Fruit fly (Drosophila melanogaster) whole organism, embryonic: ENCODE measurements around the gene CG3117.

Experiments
- Ada2b ChIP-seq: fragments of 200-800 bp; sonication (Bioruptor generic); IDR thresholded peaks from 2 replicates; pipeline ENCODE4 v1.3.6; 2022; ENCODE audit warnings: missing biosample characterization, missing genetic modification characterization
- CG10321 ChIP-seq: fragments of 200-800 bp; sonication (Bioruptor generic); IDR thresholded peaks from 2 replicates; pipeline ENCODE4 v1.3.6; 2022; ENCODE audit warnings: missing biosample characterization, missing genetic modification characterization
- CG11398 ChIP-seq: fragments of 200-800 bp; sonication (Bioruptor generic); optimal IDR thresholded peaks from 2 replicates; lab custom pipeline; 2016; ENCODE audit warnings: missing biosample characterization, missing genetic modification characterization
- CG11695 ChIP-seq: fragments of 200-800 bp; sonication (Bioruptor generic); IDR thresholded peaks from 3 replicates; pipeline ENCODE4 v1.3.6; 2022; ENCODE audit warnings: missing biosample characterization, missing genetic modification characterization
- CG13296 ChIP-seq: fragments of 200-800 bp; sonication (Bioruptor generic); optimal IDR thresholded peaks from 3 replicates; lab custom pipeline; 2018; ENCODE audit warnings: missing biosample characterization, mild to moderate bottlenecking, missing genetic modification characterization
- CG14050 ChIP-seq: fragments of 200-800 bp; sonication (Bioruptor generic); IDR thresholded peaks from 3 replicates; pipeline ENCODE4 v1.3.6; 2022; ENCODE audit warnings: missing biosample characterization, missing genetic modification characterization
- CG14667 ChIP-seq: fragments of 200-800 bp; sonication (Bioruptor generic); IDR thresholded peaks from 2 replicates; pipeline ENCODE4 v1.3.6; 2022; ENCODE audit warnings: missing biosample characterization, missing genetic modification characterization
- CG14710 ChIP-seq: fragments of 200-800 bp; sonication (Bioruptor generic); optimal IDR thresholded peaks from 3 replicates; lab custom pipeline; 2019; ENCODE audit warnings: missing biosample characterization, mild to moderate bottlenecking, missing genetic modification characterization, moderate library complexity
- CG1529 ChIP-seq: fragments of 200-800 bp; sonication (Bioruptor generic); optimal IDR thresholded peaks from 3 replicates; lab custom pipeline; 2018; ENCODE audit warnings: missing biosample characterization, missing genetic modification characterization
- CG17568 ChIP-seq: fragments of 200-800 bp; sonication (Bioruptor generic); optimal IDR thresholded peaks from 2 replicates; lab custom pipeline; 2018; ENCODE audit warnings: missing biosample characterization, mild to moderate bottlenecking, missing genetic modification characterization, moderate library complexity
- CG1792 ChIP-seq: fragments of 200-800 bp; sonication (Bioruptor generic); optimal IDR thresholded peaks from 2 replicates; lab custom pipeline; 2016; ENCODE audit warnings: missing biosample characterization, missing genetic modification characterization
- CG5180 ChIP-seq: fragments of 200-800 bp; sonication (Bioruptor generic); optimal IDR thresholded peaks from 3 replicates; lab custom pipeline; 2017; ENCODE audit warnings: missing biosample characterization, missing genetic modification characterization, mild to moderate bottlenecking, moderate library complexity, missing genetic modification reagents
- CG5953 ChIP-seq: fragments of 200-800 bp; sonication (Bioruptor generic); IDR thresholded peaks from 2 replicates; pipeline ENCODE4 v1.3.6; 2022; ENCODE audit warnings: missing biosample characterization, missing genetic modification characterization
- CG6654 ChIP-seq: fragments of 200-800 bp; sonication (Bioruptor generic); optimal IDR thresholded peaks from 2 replicates; lab custom pipeline; 2017; ENCODE audit warnings: missing biosample characterization, mild to moderate bottlenecking, missing genetic modification characterization
- CG7556 ChIP-seq: fragments of 200-800 bp; sonication (Bioruptor generic); optimal IDR thresholded peaks from 2 replicates; lab custom pipeline; 2017; ENCODE audit warnings: missing biosample characterization, mild to moderate bottlenecking, missing genetic modification characterization
- CG8388 ChIP-seq: fragments of 200-800 bp; sonication (Bioruptor generic); optimal IDR thresholded peaks from 2 replicates; lab custom pipeline; 2019; ENCODE audit warnings: missing biosample characterization, mild to moderate bottlenecking, missing genetic modification characterization, moderate library complexity
- CG8765 ChIP-seq: fragments of 200-800 bp; sonication (Bioruptor generic); IDR thresholded peaks from 2 replicates; pipeline ENCODE4 v1.3.6; 2022; ENCODE audit warnings: missing biosample characterization, missing genetic modification characterization
- CG9437 ChIP-seq: fragments of 200-800 bp; sonication (Bioruptor generic); optimal IDR thresholded peaks from 2 replicates; lab custom pipeline; 2018; ENCODE audit warnings: missing biosample characterization, mild to moderate bottlenecking, missing genetic modification characterization
- CG9609 ChIP-seq: fragments of 200-800 bp; sonication (Bioruptor generic); optimal IDR thresholded peaks from 3 replicates; lab custom pipeline; 2016; ENCODE audit warnings: missing biosample characterization, missing genetic modification characterization
- CHES-1-like ChIP-seq: fragments of 200-800 bp; sonication (Bioruptor generic); optimal IDR thresholded peaks from 2 replicates; lab custom pipeline; 2016; ENCODE audit warnings: missing biosample characterization, missing genetic modification characterization
- Camta ChIP-seq: fragments of 200-800 bp; sonication (Bioruptor generic); optimal IDR thresholded peaks from 2 replicates; lab custom pipeline; 2016; ENCODE audit warnings: missing biosample characterization, missing genetic modification characterization
- Dad ChIP-seq: fragments of 200-800 bp; sonication (Bioruptor generic); optimal IDR thresholded peaks from 3 replicates; lab custom pipeline; 2016; ENCODE audit warnings: missing biosample characterization, missing genetic modification characterization
- Dfd ChIP-seq, 2 experiments: fragments of >200 bp; optimal IDR thresholded peaks; 2 replicates each; lab custom pipeline; 2017; ENCODE audit warnings: missing biosample characterization in 2 of 2, missing genetic modification characterization in 2 of 2
- HmgD ChIP-seq: fragments of 200-800 bp; sonication (Bioruptor generic); optimal IDR thresholded peaks from 3 replicates; lab custom pipeline; 2016; ENCODE audit warnings: missing biosample characterization, missing genetic modification characterization
- Hr3 ChIP-seq: fragments of 200-800 bp; sonication (Bioruptor generic); optimal IDR thresholded peaks from 3 replicates; lab custom pipeline; 2016; ENCODE audit warnings: missing biosample characterization, missing genetic modification characterization
- Lhr ChIP-seq: fragments of 200-800 bp; sonication (Bioruptor generic); optimal IDR thresholded peaks from 3 replicates; lab custom pipeline; 2017; ENCODE audit warnings: mild to moderate bottlenecking, missing biosample characterization, missing genetic modification reagents, missing genetic modification characterization
- Poxn ChIP-seq: fragments of 200-800 bp; sonication (Bioruptor generic); IDR thresholded peaks from 2 replicates; pipeline ENCODE4 v1.3.6; 2022; ENCODE audit warnings: missing biosample characterization, missing genetic modification characterization
- Sin3A ChIP-seq: fragments of >200 bp; optimal IDR thresholded peaks from 2 replicates; lab custom pipeline; 2018
- Stat92E ChIP-seq, 3 experiments: fragments of >200 bp in 2 of 3; fragments of 200-800 bp in 1 of 3; sonication (Bioruptor generic) in 1 of 3; optimal IDR thresholded peaks; 2 replicates each; lab custom pipeline; 2017 to 2019; ENCODE audit warnings: missing biosample characterization in 3 of 3, missing genetic modification characterization in 3 of 3, mild to moderate bottlenecking in 1 of 3, moderate library complexity in 1 of 3
- TFAM ChIP-seq: fragments of 200-800 bp; sonication (Bioruptor generic); optimal IDR thresholded peaks from 2 replicates; lab custom pipeline; 2017; ENCODE audit warnings: missing biosample characterization, missing genetic modification characterization, inconsistent platforms
- ase ChIP-seq: fragments of 200-800 bp; sonication (Bioruptor generic); IDR thresholded peaks from 3 replicates; pipeline ENCODE4 v1.3.6; 2022; ENCODE audit warnings: missing biosample characterization, missing genetic modification characterization
- bbx ChIP-seq: fragments of 200-800 bp; sonication (Bioruptor generic); IDR thresholded peaks from 2 replicates; pipeline ENCODE4 v1.3.6; 2022; ENCODE audit warnings: missing biosample characterization, missing genetic modification characterization; ENCODE audit not compliant: partially characterized antibody
- dati ChIP-seq: fragments of 200-800 bp; sonication (Bioruptor generic); IDR thresholded peaks from 2 replicates; pipeline ENCODE4 v1.3.6; 2022; ENCODE audit warnings: missing biosample characterization, missing genetic modification characterization
- dmrt99B ChIP-seq: fragments of 200-800 bp; sonication (Bioruptor generic); optimal IDR thresholded peaks from 2 replicates; lab custom pipeline; 2018; ENCODE audit warnings: missing biosample characterization, mild to moderate bottlenecking, missing genetic modification characterization, moderate library complexity
- esg ChIP-seq: fragments of 200-800 bp; sonication (Bioruptor generic); conservative IDR thresholded peaks from 2 replicates; pipeline ENCODE4 v1.3.6; 2022; ENCODE audit warnings: missing biosample characterization, missing genetic modification characterization
- ewg ChIP-seq: fragments of 200-800 bp; sonication (Bioruptor generic); optimal IDR thresholded peaks from 3 replicates; lab custom pipeline; 2017; ENCODE audit warnings: mild to moderate bottlenecking, missing biosample characterization, missing genetic modification reagents, missing genetic modification characterization
- fd96Cb ChIP-seq: fragments of 200-800 bp; sonication (Bioruptor generic); optimal IDR thresholded peaks from 2 replicates; lab custom pipeline; 2018; ENCODE audit warnings: missing biosample characterization, mild to moderate bottlenecking, missing genetic modification characterization, moderate library complexity
- gce ChIP-seq: fragments of 200-800 bp; sonication (Bioruptor generic); IDR thresholded peaks from 3 replicates; pipeline ENCODE4 v1.3.6; 2022; ENCODE audit warnings: missing biosample characterization, missing genetic modification characterization
- gem ChIP-seq: fragments of 200-800 bp; sonication (Bioruptor generic); optimal IDR thresholded peaks from 2 replicates; lab custom pipeline; 2019; ENCODE audit warnings: missing biosample characterization, mild to moderate bottlenecking, missing genetic modification characterization, moderate library complexity
- lab ChIP-seq: fragments of 200-800 bp; sonication (Bioruptor generic); optimal IDR thresholded peaks from 3 replicates; lab custom pipeline; 2017; ENCODE audit warnings: missing biosample characterization, missing genetic modification characterization, mild to moderate bottlenecking, moderate library complexity, missing genetic modification reagents
- lov ChIP-seq, 2 experiments: fragments of 200-800 bp in 1 of 2; fragments of >200 bp in 1 of 2; sonication (Bioruptor generic) in 1 of 2; IDR thresholded peaks in 1 of 2; optimal IDR thresholded peaks in 1 of 2; 2 replicates in 1 of 2; 3 replicates in 1 of 2; pipeline versions ENCODE4 v1.3.6 to Lab custom; 2017 to 2022; ENCODE audit warnings: missing biosample characterization in 1 of 2, missing genetic modification characterization in 1 of 2
- phol ChIP-seq: fragments of 200-800 bp; sonication (Bioruptor generic); optimal IDR thresholded peaks from 3 replicates; lab custom pipeline; 2018; ENCODE audit warnings: missing biosample characterization, mild to moderate bottlenecking, missing genetic modification characterization, moderate library complexity
- pum ChIP-seq: fragments of 200-800 bp; sonication (Bioruptor generic); optimal IDR thresholded peaks from 2 replicates; lab custom pipeline; 2016; ENCODE audit warnings: missing biosample characterization, missing genetic modification characterization
- pzg ChIP-seq: fragments of 200-800 bp; sonication (Bioruptor generic); optimal IDR thresholded peaks from 3 replicates; lab custom pipeline; 2018; ENCODE audit warnings: missing biosample characterization, mild to moderate bottlenecking, missing genetic modification characterization, moderate library complexity
- sens ChIP-seq: fragments of 200-800 bp; sonication (Bioruptor generic); peaks from one replicate; lab custom pipeline; 2016; ENCODE audit warnings: missing biosample characterization, missing genetic modification characterization
- sima ChIP-seq: fragments of 200-800 bp; sonication (Bioruptor generic); optimal IDR thresholded peaks from 2 replicates; lab custom pipeline; 2016; ENCODE audit warnings: missing biosample characterization, missing genetic modification characterization
- tx ChIP-seq: fragments of 200-800 bp; sonication (Bioruptor generic); optimal IDR thresholded peaks from 2 replicates; lab custom pipeline; 2016; ENCODE audit warnings: missing biosample characterization, missing genetic modification characterization
- vfl ChIP-seq: fragments of 200-800 bp; sonication (Bioruptor generic); optimal IDR thresholded peaks from 2 replicates; lab custom pipeline; 2016; ENCODE audit warnings: missing biosample characterization, missing genetic modification characterization
- wor ChIP-seq: fragments of 200-800 bp; sonication (Bioruptor generic); IDR thresholded peaks from 2 replicates; pipeline ENCODE4 v1.3.6; 2022; ENCODE audit warnings: missing biosample characterization, missing genetic modification characterization

Gene CG3117

dm6 chr2L:2882968-2883702 lies 36.1 kb upstream of the CG3117 start (continued):
- TF ChIP-seq CG10321: no peak; the same call in 1 of the 2 replicates
- no peak for TF ChIP-seq lov (optimal IDR thresholded peaks at IDR 0.05; lab: Kevin White, UChicago)
- no peak for TF ChIP-seq lov (GFP tag; IDR thresholded peaks at IDR 0.05; lab: Robert Waterston, UW)
- peak; percentile 48 for TF ChIP-seq phol
- peak; percentile 46 for TF ChIP-seq CG7556 (GFP tag; lab: Kevin White, UChicago)
- TF ChIP-seq ase (GFP tag; lab: Robert Waterston, UW): no peak
- no peak for TF ChIP-seq Dfd (GFP tag; optimal IDR thresholded peaks at IDR 0.05; lab: Kevin White, UChicago)
- TF ChIP-seq CG14667 (GFP tag; lab: Robert Waterston, UW): no peak
- TF ChIP-seq sens (GFP tag; lab: Kevin White, UChicago): peak; percentile 87
- peak; percentile 39 for TF ChIP-seq pum (GFP tag; lab: Kevin White, UChicago)
- no peak for TF ChIP-seq CG8765 (GFP tag; lab: Robert Waterston, UW)
- TF ChIP-seq Lhr (GFP tag; lab: Kevin White, UChicago): no peak
- TF ChIP-seq CG14710 (tag; lab: Kevin White, UChicago): peak; percentile 35
- peak; percentile 13; the same call in 1 of the 3 replicates for TF ChIP-seq CG14050 (GFP tag; lab: Robert Waterston, UW)
- no peak for TF ChIP-seq wor (GFP tag; lab: Robert Waterston, UW)
- no peak for TF ChIP-seq CG9609 (GFP tag; lab: Kevin White, UChicago)
- no peak; the same call in 1 of the 2 replicates for TF ChIP-seq esg (GFP tag; lab: Robert Waterston, UW)
- peak; percentile 66 for TF ChIP-seq CG13296
- TF ChIP-seq CG6654 (GFP tag; lab: Kevin White, UChicago): no peak
- peak; percentile 47 for TF ChIP-seq CHES-1-like (GFP tag; lab: Kevin White, UChicago)
- no peak for TF ChIP-seq TFAM
- peak; percentile 68 for TF ChIP-seq CG11398 (GFP tag; lab: Kevin White, UChicago)
- peak; percentile 9 for TF ChIP-seq CG8388 (GFP tag; lab: Kevin White, UChicago)
- peak; percentile 99 for TF ChIP-seq CG9437 (GFP tag; lab: Kevin White, UChicago)
- TF ChIP-seq gem (tag; lab: Kevin White, UChicago): peak; percentile 67
- TF ChIP-seq gce (GFP tag; lab: Robert Waterston, UW): no peak
- TF ChIP-seq Stat92E (GFP tag; optimal IDR thresholded peaks at IDR 0.05; lab: Kevin White, UChicago): no peak
- peak; percentile 14 for TF ChIP-seq fd96Cb
- no peak for TF ChIP-seq Dad
- TF ChIP-seq CG11695 (GFP tag; lab: Robert Waterston, UW): no peak
- no peak for TF ChIP-seq CG5953 (GFP tag; lab: Robert Waterston, UW)
- TF ChIP-seq tx (GFP tag; lab: Kevin White, UChicago): peak; percentile 12
- peak; percentile 53 for TF ChIP-seq CG5180
- peak; percentile 28; the same call in 1 of the 2 replicates for TF ChIP-seq Ada2b (GFP tag; lab: Robert Waterston, UW)
- peak; percentile 20 for TF ChIP-seq Sin3A
- TF ChIP-seq CG1792 (GFP tag; lab: Kevin White, UChicago): peak; percentile 6
- TF ChIP-seq sima (GFP tag; lab: Kevin White, UChicago): no peak
- no peak for TF ChIP-seq ewg (GFP tag; lab: Kevin White, UChicago)
- TF ChIP-seq Poxn (GFP tag; lab: Robert Waterston, UW): no peak
- peak; percentile 70 for TF ChIP-seq lab
- peak; percentile 31 for TF ChIP-seq vfl (GFP tag; lab: Kevin White, UChicago)
- peak; percentile 48 for TF ChIP-seq dmrt99B (tag; lab: Kevin White, UChicago)
- peak; percentile 59 for TF ChIP-seq Camta (GFP tag; lab: Kevin White, UChicago)
- TF ChIP-seq CG1529 (GFP tag; lab: Kevin White, UChicago): no peak
- peak; percentile 35; the same call in 1 of the 2 replicates for TF ChIP-seq bbx (GFP tag; lab: Robert Waterston, UW)
- no peak for TF ChIP-seq HmgD (GFP tag; lab: Kevin White, UChicago)
- TF ChIP-seq pzg (GFP tag; lab: Kevin White, UChicago): peak; percentile 42
- no peak for TF ChIP-seq dati
- TF ChIP-seq Hr3 (GFP tag; lab: Kevin White, UChicago): peak; percentile 39
- peak; percentile 73 for TF ChIP-seq CG17568
